Fruit fly (Drosophila melanogaster): ENCODE data around the gene CG7320.

The CG7320 gene

dm6 chr3L:18181900-18182299 lies 19.4 kb upstream of the CG7320 start:
- TF ChIP-seq Sin3A (optimal IDR thresholded peaks at IDR 0.05) = no peak

dm6 chr3L:18183928-18184327 lies 17.4 kb upstream of the CG7320 start:
- no peak for TF ChIP-seq insv (optimal IDR thresholded peaks at IDR 0.05)
- no peak for TF ChIP-seq ttk (optimal IDR thresholded peaks at IDR 0.05)
- TF ChIP-seq Myc (optimal IDR thresholded peaks at IDR 0.05) = no peak
- no peak for TF ChIP-seq h (optimal IDR thresholded peaks at IDR 0.05)
- no peak for TF ChIP-seq Sin3A (optimal IDR thresholded peaks at IDR 0.05)
- TF ChIP-seq psq (optimal IDR thresholded peaks at IDR 0.05) = no peak

DNA sequence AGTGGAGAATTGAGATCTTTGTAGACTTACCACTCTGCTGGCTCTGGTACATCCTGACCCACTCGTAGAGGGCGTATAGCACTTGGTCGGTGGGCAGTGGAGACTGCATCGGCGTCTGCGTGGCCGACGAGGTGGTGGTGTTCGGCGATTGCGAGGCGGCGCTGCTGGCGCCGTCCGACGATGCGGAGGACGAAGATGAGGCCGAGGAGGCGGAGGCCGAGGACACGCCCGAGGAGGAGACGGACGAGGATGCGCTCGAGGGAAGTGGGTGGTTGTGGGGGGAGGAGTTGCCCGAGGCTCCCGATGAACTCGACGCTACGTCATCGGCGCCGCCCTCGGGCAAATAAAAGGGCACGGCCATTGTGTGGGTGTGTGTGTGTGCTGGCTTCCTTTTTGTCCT lies 16.5 kb upstream of the CG7320 start:
- TF ChIP-seq ttk (optimal IDR thresholded peaks at IDR 0.05) = no peak

dm6 chr3L:18185542-18186312 lies 15.6 kb upstream of the CG7320 start, which contains the start of gene hid:
Gene hid (minus strand): TSS chr3L:18185641.
- TF ChIP-seq h (optimal IDR thresholded peaks at IDR 0.05) = no peak
- no peak for TF ChIP-seq Myc (optimal IDR thresholded peaks at IDR 0.05)

DNA sequence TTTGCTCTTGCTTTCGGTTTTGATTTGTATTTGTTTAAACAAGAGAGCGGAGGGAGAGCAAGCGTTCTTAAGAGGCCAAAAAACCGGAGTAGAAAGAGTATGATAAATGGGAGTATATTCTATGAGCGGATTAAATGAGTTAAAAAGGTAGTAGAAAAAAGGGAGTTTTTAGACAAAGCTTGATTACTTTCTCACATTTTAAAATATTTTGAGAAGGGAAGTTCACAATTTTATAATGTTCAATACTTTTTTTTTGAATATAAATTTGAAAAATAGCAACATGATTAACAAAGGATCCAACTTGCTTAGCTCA lies 15.0 kb upstream of the CG7320 start:
- no peak for TF ChIP-seq ttk (optimal IDR thresholded peaks at IDR 0.05)
- no peak for TF ChIP-seq insv (optimal IDR thresholded peaks at IDR 0.05)
- no peak for TF ChIP-seq h (optimal IDR thresholded peaks at IDR 0.05)
- TF ChIP-seq psq (optimal IDR thresholded peaks at IDR 0.05) = no peak
- TF ChIP-seq Sin3A (optimal IDR thresholded peaks at IDR 0.05) = no peak
- no peak for TF ChIP-seq Myc (optimal IDR thresholded peaks at IDR 0.05)

dm6 chr3L:18186779-18187178 lies 14.5 kb upstream of the CG7320 start:
- TF ChIP-seq ttk (optimal IDR thresholded peaks at IDR 0.05) (no peak), h (optimal IDR thresholded peaks at IDR 0.05) (no peak), psq (optimal IDR thresholded peaks at IDR 0.05) (no peak), Myc (optimal IDR thresholded peaks at IDR 0.05) (no peak), Sin3A (optimal IDR thresholded peaks at IDR 0.05) (no peak), insv (optimal IDR thresholded peaks at IDR 0.05) (no peak)

DNA sequence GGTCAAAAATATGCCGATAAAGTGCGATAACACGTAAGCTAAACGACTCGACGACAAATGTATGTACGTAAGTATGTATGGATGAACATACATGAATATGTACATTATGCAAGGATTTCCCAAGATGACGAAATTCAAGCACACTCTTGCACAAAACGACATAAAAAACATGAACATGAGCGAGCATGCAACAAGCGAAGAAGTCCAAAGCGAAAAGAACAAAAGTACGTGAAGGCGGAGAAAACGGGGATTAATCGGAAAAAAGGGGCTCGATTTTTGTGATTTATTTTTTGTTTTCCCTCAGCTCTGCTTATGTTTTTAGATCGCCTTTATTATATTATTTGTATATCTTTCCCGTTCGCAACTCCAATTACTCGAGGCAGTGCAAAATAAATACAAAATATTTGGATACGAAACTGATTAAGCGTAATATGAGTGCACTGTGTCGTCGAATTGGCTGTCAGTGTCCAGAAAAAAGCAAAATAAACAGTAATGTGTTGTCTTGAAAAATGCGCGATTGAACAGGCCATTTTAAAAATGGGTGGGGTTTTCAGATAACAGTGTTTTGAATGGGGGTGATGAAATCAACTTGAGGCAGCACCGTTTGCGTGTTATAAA lies 13.7 kb upstream of the CG7320 start:
- TF ChIP-seq ttk (optimal IDR thresholded peaks at IDR 0.05) = no peak
- TF ChIP-seq Myc (optimal IDR thresholded peaks at IDR 0.05) = no peak
- no peak for TF ChIP-seq psq (optimal IDR thresholded peaks at IDR 0.05)
- no peak for TF ChIP-seq insv (optimal IDR thresholded peaks at IDR 0.05)

DNA sequence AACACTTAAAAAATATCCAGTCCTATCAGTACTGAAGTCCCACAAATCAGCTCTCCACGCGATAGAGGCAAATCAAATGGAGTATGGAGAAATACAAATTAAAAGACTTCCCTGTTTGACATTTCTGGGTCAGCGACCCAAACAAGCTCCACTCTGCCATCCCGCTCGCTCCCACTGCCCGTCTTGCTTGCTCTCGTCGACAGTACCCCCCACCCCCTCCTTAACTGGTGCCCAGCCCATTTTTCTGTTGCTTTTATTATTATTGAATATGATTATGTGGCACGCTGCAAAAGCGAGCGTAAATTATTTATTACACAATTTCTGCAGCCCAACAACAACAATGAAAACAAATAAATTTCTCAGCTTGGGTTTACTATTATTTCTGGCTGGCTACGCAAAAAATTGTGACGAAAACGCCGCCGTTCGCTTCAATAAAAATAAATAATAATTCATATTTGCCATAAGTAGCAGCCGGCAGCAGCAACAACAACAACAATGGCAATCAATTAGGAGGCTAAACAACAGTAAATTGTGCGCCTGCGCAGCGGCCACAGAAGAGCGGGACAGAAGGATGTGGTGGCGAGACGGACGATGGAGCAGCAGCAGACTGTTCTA lies 12.7 kb upstream of the CG7320 start:
- TF ChIP-seq insv (optimal IDR thresholded peaks at IDR 0.05) (no peak), ttk (optimal IDR thresholded peaks at IDR 0.05) (no peak), psq (optimal IDR thresholded peaks at IDR 0.05) (no peak), Sin3A (optimal IDR thresholded peaks at IDR 0.05) (no peak), Myc (optimal IDR thresholded peaks at IDR 0.05) (no peak), h (optimal IDR thresholded peaks at IDR 0.05) (no peak)

DNA sequence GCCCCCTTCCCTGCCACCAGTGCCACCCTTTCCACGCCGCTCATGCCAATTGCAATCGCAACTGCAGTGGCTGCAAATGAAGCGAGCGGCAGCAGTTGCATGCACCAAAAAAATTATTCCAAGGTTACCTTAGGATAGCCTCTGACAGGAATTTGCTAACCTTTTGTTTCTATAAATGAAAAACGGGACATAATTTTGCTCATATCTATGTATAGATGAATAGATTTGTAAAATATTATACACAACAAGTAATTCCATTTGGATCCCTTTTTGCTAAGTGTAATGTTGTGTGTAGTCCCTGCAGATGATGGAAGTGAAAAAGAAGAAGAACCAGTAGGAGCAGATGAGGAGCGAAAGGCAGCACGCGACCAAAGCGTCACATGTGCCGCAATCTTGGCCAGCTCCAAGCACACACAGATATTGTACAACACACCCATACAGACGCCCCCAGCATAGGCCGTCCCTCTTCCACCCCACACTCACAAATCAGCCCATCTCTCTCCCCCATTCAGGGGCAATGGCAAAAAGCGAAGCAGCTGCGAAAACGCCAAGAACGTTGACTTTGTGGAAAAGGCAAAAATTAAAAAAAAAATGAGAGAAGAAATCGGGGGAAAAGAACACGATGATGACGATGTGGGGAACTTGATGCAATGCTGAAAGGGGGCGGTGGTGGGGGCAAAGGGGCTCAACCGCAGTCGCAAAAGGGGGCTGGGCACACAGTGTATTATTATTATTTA lies 10.6 kb upstream of the CG7320 start:
- TF ChIP-seq insv (optimal IDR thresholded peaks at IDR 0.05) (no peak), Sin3A (optimal IDR thresholded peaks at IDR 0.05) (no peak), psq (optimal IDR thresholded peaks at IDR 0.05) (no peak), ttk (optimal IDR thresholded peaks at IDR 0.05) (no peak), h (optimal IDR thresholded peaks at IDR 0.05) (no peak), Myc (optimal IDR thresholded peaks at IDR 0.05) (no peak)

DNA sequence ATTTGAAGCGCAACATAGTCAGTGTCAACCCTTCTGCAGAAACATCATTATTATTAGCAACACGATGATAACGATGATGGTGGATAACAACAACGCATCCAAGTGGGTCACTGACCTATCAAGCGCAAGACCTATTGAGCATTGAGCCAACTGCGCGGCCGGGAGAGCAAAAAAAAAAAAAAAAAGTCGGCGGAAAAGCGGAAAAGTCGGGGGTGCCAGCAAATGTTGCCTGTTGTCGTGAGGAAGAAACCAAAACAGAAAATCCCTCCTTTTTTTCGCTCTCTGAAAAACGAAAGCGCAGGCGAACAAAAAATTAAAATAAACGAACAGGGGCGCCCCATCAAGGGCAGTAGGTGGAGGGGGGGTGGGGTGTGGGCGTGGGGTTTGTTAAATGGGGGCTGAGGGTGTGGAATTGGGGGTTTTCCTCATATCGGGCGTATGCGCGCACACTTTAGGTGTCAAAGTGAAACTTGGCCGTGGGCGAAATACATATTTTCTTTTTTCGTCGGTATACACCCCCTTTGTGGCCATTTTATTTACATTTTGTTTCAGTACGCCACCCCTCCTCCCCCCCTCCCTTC lies 9.6 kb upstream of the CG7320 start:
- no peak for TF ChIP-seq Myc (optimal IDR thresholded peaks at IDR 0.05)
- TF ChIP-seq psq (optimal IDR thresholded peaks at IDR 0.05) = no peak
- TF ChIP-seq insv (optimal IDR thresholded peaks at IDR 0.05) = no peak
- no peak for TF ChIP-seq ttk (optimal IDR thresholded peaks at IDR 0.05)
- no peak for TF ChIP-seq h (optimal IDR thresholded peaks at IDR 0.05)
- TF ChIP-seq Sin3A (optimal IDR thresholded peaks at IDR 0.05) = no peak

DNA sequence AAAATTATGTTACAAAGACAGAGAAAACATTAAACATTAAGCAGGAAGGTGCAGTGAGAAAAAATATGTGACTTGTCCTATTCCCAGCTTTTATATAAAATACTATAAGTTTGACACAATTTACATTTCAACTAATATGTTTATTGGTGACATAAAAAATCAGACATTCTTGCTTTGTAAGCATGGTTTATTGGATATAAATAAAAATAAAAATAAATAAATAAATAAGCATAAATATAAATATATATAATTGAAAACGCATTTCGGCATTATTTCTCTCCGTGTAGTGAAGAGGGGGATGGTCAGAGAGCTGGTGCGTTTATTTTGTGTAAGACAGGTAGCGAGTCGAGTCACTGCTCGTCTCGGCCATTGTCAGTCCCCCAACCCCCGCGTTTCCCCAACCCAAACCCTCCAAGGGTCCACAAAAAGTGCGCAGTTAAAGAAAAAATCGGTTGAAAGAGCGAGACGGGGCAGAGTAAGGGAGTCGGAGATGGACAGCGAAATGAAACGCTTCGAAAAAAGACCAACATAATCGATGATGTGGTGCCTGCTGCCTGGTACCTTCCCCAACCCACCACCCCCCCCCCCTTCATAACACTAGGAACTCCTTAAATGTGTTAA lies 8.3 kb upstream of the CG7320 start:
- TF ChIP-seq ttk (optimal IDR thresholded peaks at IDR 0.05) (no peak), Myc (optimal IDR thresholded peaks at IDR 0.05) (no peak), h (optimal IDR thresholded peaks at IDR 0.05) (no peak), insv (optimal IDR thresholded peaks at IDR 0.05) (no peak), psq (optimal IDR thresholded peaks at IDR 0.05) (no peak), Sin3A (optimal IDR thresholded peaks at IDR 0.05) (no peak)

DNA sequence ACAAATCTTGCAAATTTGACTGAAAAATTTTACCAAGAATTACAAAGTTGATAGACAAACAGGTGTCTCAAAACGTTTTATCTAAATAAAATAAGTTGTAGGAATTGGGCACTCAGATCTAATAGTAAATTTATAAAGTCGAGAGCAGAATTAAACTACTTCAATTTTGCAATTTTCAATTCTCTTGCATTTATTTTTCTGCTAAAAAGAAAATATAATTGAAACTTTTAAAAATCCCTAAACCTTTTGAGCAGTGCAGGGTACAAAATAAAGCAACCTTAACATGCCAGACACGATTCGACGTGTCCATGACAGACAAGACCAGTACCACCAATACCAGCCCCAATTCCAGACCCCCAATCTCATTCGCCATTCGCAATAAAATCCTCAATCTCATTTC lies 7.7 kb upstream of the CG7320 start:
- TF ChIP-seq Sin3A (optimal IDR thresholded peaks at IDR 0.05) (no peak), h (optimal IDR thresholded peaks at IDR 0.05) (no peak), ttk (optimal IDR thresholded peaks at IDR 0.05) (no peak), Myc (optimal IDR thresholded peaks at IDR 0.05) (no peak), psq (optimal IDR thresholded peaks at IDR 0.05) (no peak), insv (optimal IDR thresholded peaks at IDR 0.05) (no peak)
